Worm (Caenorhabditis elegans) whole organism, L4 larva: ENCODE results near the gene E04D5.4.

Source experiments
- aha-1 ChIP-seq: fragments of 150-350 bp; peaks from one replicate; lab custom pipeline; 2014; ENCODE audit warnings: missing biosample characterization, missing genetic modification characterization
- ama-1 ChIP-seq: fragments of 150-350 bp; optimal IDR thresholded peaks from 2 replicates; lab custom pipeline; 2014; ENCODE audit warnings: inconsistent platforms, mixed read lengths
- ceh-20 ChIP-seq: fragments of 200-800 bp; sonication (Bioruptor generic); IDR thresholded peaks from 2 replicates; pipeline ENCODE4 v1.3.6; 2022; ENCODE audit warnings: missing genetic modification reagents, missing genetic modification characterization, missing compliant biosample characterization
- ceh-62 ChIP-seq: sonication (generic microtip); optimal IDR thresholded peaks from 2 replicates; lab custom pipeline; 2017; ENCODE audit warnings: missing biosample characterization, missing genetic modification characterization
- cey-2 ChIP-seq: sonication (generic microtip); optimal IDR thresholded peaks from 3 replicates; lab custom pipeline; 2017; ENCODE audit warnings: missing genetic modification characterization, mild to moderate bottlenecking, missing compliant biosample characterization, antibody characterized with exemption, borderline replicate concordance; ENCODE audit not compliant: insufficient read depth
- ctbp-1 ChIP-seq: fragments of 200-800 bp; sonication (Bioruptor generic); IDR thresholded peaks from 2 replicates; pipeline ENCODE4 v1.3.6; 2022; ENCODE audit warnings: missing genetic modification reagents, missing genetic modification characterization, missing compliant biosample characterization
- daf-16 ChIP-seq, 3 experiments: sonication (generic microtip); optimal IDR thresholded peaks; 2 replicates each; lab custom pipeline; 2016 to 2017; ENCODE audit warnings: missing genetic modification characterization in 3 of 3, missing genetic modification reagents in 3 of 3, mild to moderate bottlenecking in 2 of 3, missing compliant biosample characterization in 2 of 3, missing biosample characterization in 1 of 3, moderate library complexity in 1 of 3
- dmd-6 ChIP-seq: fragments of 200-800 bp; sonication (Bioruptor generic); IDR thresholded peaks from 2 replicates; pipeline ENCODE4 v1.3.6; 2022; ENCODE audit warnings: missing genetic modification reagents, missing genetic modification characterization, missing compliant biosample characterization
- dmd-8 ChIP-seq: fragments of 200-800 bp; sonication (Bioruptor generic); IDR thresholded peaks from 2 replicates; pipeline ENCODE4 v1.3.6; 2022; ENCODE audit warnings: missing genetic modification characterization, missing compliant biosample characterization
- dmd-9 ChIP-seq: fragments of 200-800 bp; sonication (Bioruptor generic); IDR thresholded peaks from 2 replicates; pipeline ENCODE4 v1.3.6; 2022; ENCODE audit warnings: missing genetic modification reagents, missing genetic modification characterization, missing compliant biosample characterization
- dpl-1 ChIP-seq: fragments of 150-350 bp; optimal IDR thresholded peaks from 2 replicates; lab custom pipeline; 2014; ENCODE audit warnings: missing biosample characterization, missing genetic modification reagents, missing genetic modification characterization
- dve-1 ChIP-seq: sonication (generic microtip); optimal IDR thresholded peaks from 2 replicates; lab custom pipeline; 2017; ENCODE audit warnings: antibody characterized with exemption, mild to moderate bottlenecking, missing genetic modification characterization, missing compliant biosample characterization; ENCODE audit not compliant: insufficient read depth
- egl-43 ChIP-seq: fragments of 200-800 bp; sonication (Bioruptor generic); IDR thresholded peaks from 2 replicates; pipeline ENCODE4 v1.3.6; 2022; ENCODE audit warnings: missing genetic modification reagents, missing genetic modification characterization, missing compliant biosample characterization
- fkh-10 ChIP-seq: fragments of 150-350 bp; optimal IDR thresholded peaks from 2 replicates; lab custom pipeline; 2014; ENCODE audit warnings: missing biosample characterization, missing genetic modification reagents, missing genetic modification characterization
- hlh-11 ChIP-seq: fragments of 200-800 bp; sonication (Bioruptor generic); optimal IDR thresholded peaks from 2 replicates; lab custom pipeline; 2018; ENCODE audit warnings: mild to moderate bottlenecking, missing genetic modification characterization, missing compliant biosample characterization
- hlh-30 ChIP-seq: sonication (generic microtip); optimal IDR thresholded peaks from 2 replicates; lab custom pipeline; 2017; ENCODE audit warnings: antibody characterized with exemption, mild to moderate bottlenecking, missing genetic modification characterization, missing compliant biosample characterization; ENCODE audit not compliant: insufficient read depth
- hmg-1.1 ChIP-seq: fragments of 200-800 bp; sonication (Bioruptor generic); IDR thresholded peaks from 2 replicates; pipeline ENCODE4 v1.3.6; 2022; ENCODE audit warnings: missing genetic modification reagents, missing genetic modification characterization, missing compliant biosample characterization
- lin-13 ChIP-seq: fragments of 150-350 bp; optimal IDR thresholded peaks from 2 replicates; lab custom pipeline; 2014; ENCODE audit warnings: missing biosample characterization, missing genetic modification reagents, missing genetic modification characterization
- lin-38 ChIP-seq: fragments of 200-800 bp; sonication (Bioruptor generic); IDR thresholded peaks from 2 replicates; pipeline ENCODE4 v1.3.6; 2022; ENCODE audit warnings: missing genetic modification reagents, missing genetic modification characterization, missing compliant biosample characterization
- lin-39 ChIP-seq: fragments of 150-350 bp; optimal IDR thresholded peaks from 2 replicates; lab custom pipeline; 2014; ENCODE audit warnings: missing biosample characterization, missing genetic modification reagents, missing genetic modification characterization
- lsy-2 ChIP-seq, 2 experiments: fragments of 150-350 bp in 1 of 2; sonication (generic microtip) in 1 of 2; optimal IDR thresholded peaks; 2 replicates each; lab custom pipeline; 2014 to 2017; ENCODE audit warnings: missing biosample characterization in 2 of 2, missing genetic modification characterization in 2 of 2
- madf-9 ChIP-seq: fragments of 200-800 bp; sonication (Bioruptor generic); conservative IDR thresholded peaks from 2 replicates; pipeline ENCODE4 v1.3.6; 2022; ENCODE audit warnings: missing genetic modification reagents, missing genetic modification characterization, missing compliant biosample characterization
- mdl-1 ChIP-seq, 2 experiments: fragments of 150-350 bp in 1 of 2; sonication (generic microtip) in 1 of 2; optimal IDR thresholded peaks; 2 replicates each; lab custom pipeline; 2014 to 2017; ENCODE audit warnings: missing biosample characterization in 2 of 2, missing genetic modification characterization in 2 of 2
- mdt-29 ChIP-seq: fragments of 200-800 bp; sonication (Bioruptor generic); IDR thresholded peaks from 2 replicates; pipeline ENCODE4 v1.3.6; 2022; ENCODE audit warnings: missing genetic modification reagents, missing genetic modification characterization, missing compliant biosample characterization
- mep-1 ChIP-seq: fragments of 150-350 bp; sonication (generic microtip); optimal IDR thresholded peaks from 3 replicates; lab custom pipeline; 2014; ENCODE audit warnings: missing biosample characterization, missing genetic modification characterization
- mes-2 ChIP-seq: sonication (generic microtip); optimal IDR thresholded peaks from 2 replicates; lab custom pipeline; 2016; ENCODE audit warnings: missing genotype, mild to moderate bottlenecking, missing genetic modification characterization, missing compliant biosample characterization; ENCODE audit not compliant: poor library complexity, severe bottlenecking
- mxl-2 ChIP-seq: fragments of 200-800 bp; sonication (Bioruptor generic); conservative IDR thresholded peaks from 2 replicates; pipeline ENCODE4 v1.3.6; 2022; ENCODE audit warnings: missing genetic modification reagents, missing genetic modification characterization, missing compliant biosample characterization
- mxl-3 ChIP-seq: fragments of 200-800 bp; sonication (Bioruptor generic); optimal IDR thresholded peaks from 2 replicates; lab custom pipeline; 2018; ENCODE audit warnings: mild to moderate bottlenecking, missing genetic modification characterization, missing compliant biosample characterization
- nhr-10 ChIP-seq: fragments of 150-350 bp; optimal IDR thresholded peaks from 2 replicates; lab custom pipeline; 2014; ENCODE audit warnings: missing biosample characterization, missing genetic modification characterization
- nhr-102 ChIP-seq: sonication (generic microtip); optimal IDR thresholded peaks from 2 replicates; lab custom pipeline; 2016; ENCODE audit warnings: mild to moderate bottlenecking, missing genetic modification characterization, moderate library complexity, missing compliant biosample characterization
- nhr-11 ChIP-seq: fragments of 150-350 bp; optimal IDR thresholded peaks from 2 replicates; lab custom pipeline; 2014; ENCODE audit warnings: missing biosample characterization, missing genetic modification characterization
- nhr-25 ChIP-seq: sonication (generic microtip); optimal IDR thresholded peaks from 2 replicates; lab custom pipeline; 2017; ENCODE audit warnings: missing genetic modification characterization, mild to moderate bottlenecking, missing compliant biosample characterization, antibody characterized with exemption, moderate library complexity, borderline replicate concordance; ENCODE audit not compliant: insufficient read depth
- nhr-28 ChIP-seq: fragments of 150-350 bp; optimal IDR thresholded peaks from 2 replicates; lab custom pipeline; 2014; ENCODE audit warnings: missing biosample characterization, missing genetic modification characterization
- nhr-42 ChIP-seq: fragments of 200-800 bp; sonication (Bioruptor generic); IDR thresholded peaks from 2 replicates; pipeline ENCODE4 v1.3.6; 2022; ENCODE audit warnings: missing genetic modification characterization, missing compliant biosample characterization
- nhr-6 ChIP-seq: fragments of 150-350 bp; optimal IDR thresholded peaks from 2 replicates; lab custom pipeline; 2014; ENCODE audit warnings: missing biosample characterization, missing genetic modification characterization
- nhr-76 ChIP-seq: fragments of 150-350 bp; optimal IDR thresholded peaks from 2 replicates; lab custom pipeline; 2014; ENCODE audit warnings: missing biosample characterization, missing genetic modification characterization
- nhr-77 ChIP-seq: fragments of 150-350 bp; optimal IDR thresholded peaks from 2 replicates; lab custom pipeline; 2014; ENCODE audit warnings: missing biosample characterization, missing genetic modification characterization
- pha-4 ChIP-seq, 2 experiments: fragments of 150-350 bp in 1 of 2; fragments of 200-800 bp in 1 of 2; sonication (Bioruptor generic) in 1 of 2; IDR thresholded peaks in 1 of 2; optimal IDR thresholded peaks in 1 of 2; 2 replicates each; pipeline versions ENCODE4 v1.3.6 to Lab custom; 2014 to 2022; ENCODE audit warnings: missing genetic modification characterization in 2 of 2, missing genetic modification reagents in 2 of 2, missing biosample characterization in 1 of 2, missing compliant biosample characterization in 1 of 2
- php-3 ChIP-seq: fragments of 200-800 bp; sonication (Bioruptor generic); IDR thresholded peaks from 2 replicates; pipeline ENCODE4 v1.3.6; 2022; ENCODE audit warnings: missing genetic modification reagents, missing genetic modification characterization, missing compliant biosample characterization
- sdz-12 ChIP-seq: fragments of 200-800 bp; sonication (Bioruptor generic); optimal IDR thresholded peaks from 2 replicates; lab custom pipeline; 2018; ENCODE audit warnings: mild to moderate bottlenecking, missing genetic modification characterization, missing compliant biosample characterization
- set-16 ChIP-seq: fragments of 200-800 bp; sonication (Bioruptor generic); IDR thresholded peaks from 2 replicates; pipeline ENCODE4 v1.3.6; 2022; ENCODE audit warnings: missing genetic modification reagents, missing genetic modification characterization, missing compliant biosample characterization
- spr-1 ChIP-seq: sonication (generic microtip); optimal IDR thresholded peaks from 2 replicates; lab custom pipeline; 2016; ENCODE audit warnings: mild to moderate bottlenecking, missing genetic modification characterization, missing compliant biosample characterization
- unc-39 ChIP-seq: sonication (generic microtip); optimal IDR thresholded peaks from 2 replicates; lab custom pipeline; 2017; ENCODE audit warnings: missing biosample characterization, missing genetic modification characterization
- unc-62 ChIP-seq, 3 experiments: fragments of 150-350 bp in 1 of 3; sonication (generic microtip); optimal IDR thresholded peaks in 2 of 3; peaks in 1 of 3; 1 replicate in 1 of 3; 2 replicates in 2 of 3; lab custom pipeline; 2014 to 2017; ENCODE audit warnings: missing biosample characterization in 3 of 3, missing genetic modification characterization in 3 of 3, missing genetic modification reagents in 3 of 3, missing genotype in 1 of 3
- vab-7 ChIP-seq: fragments of 200-800 bp; sonication (Bioruptor generic); IDR thresholded peaks from 2 replicates; pipeline ENCODE4 v1.3.6; 2022; ENCODE audit warnings: missing genetic modification reagents, missing genetic modification characterization, missing compliant biosample characterization
- ztf-11 ChIP-seq: fragments of 150-350 bp; optimal IDR thresholded peaks from 2 replicates; lab custom pipeline; 2014; ENCODE audit warnings: missing biosample characterization, missing genetic modification characterization

E04D5.4 gene

DNA sequence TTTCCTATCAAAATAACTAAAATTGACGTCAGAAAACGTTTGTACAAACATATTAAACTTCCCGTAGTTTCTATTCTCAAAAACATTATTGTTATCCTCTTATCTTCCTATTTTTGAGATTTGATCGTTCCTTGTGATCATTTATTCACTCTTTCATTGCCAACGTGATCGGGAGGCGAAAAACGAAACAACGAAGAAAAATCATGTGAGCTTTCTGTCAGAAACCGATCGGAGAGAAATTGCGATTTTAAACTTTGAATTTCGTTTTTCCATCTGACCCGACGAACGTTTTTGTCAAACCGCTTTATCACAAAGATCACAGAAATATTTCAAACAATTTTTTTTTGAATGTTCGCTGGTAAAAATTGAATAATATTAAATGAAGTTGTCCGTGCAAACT, 6.2 kb downstream of the E04D5.4 start:
- TF ChIP-seq nhr-28: peak; percentile 85
- TF ChIP-seq nhr-6: no peak
- peak; percentile 71 for TF ChIP-seq dmd-6 (GFP tag; lab: Robert Waterston, UW)
- TF ChIP-seq hlh-11 (tag; lab: Kevin White, UChicago): peak; percentile 86
- no peak for TF ChIP-seq pha-4 (GFP tag; IDR thresholded peaks at IDR 0.05; lab: Robert Waterston, UW)
- no peak for TF ChIP-seq pha-4 (tag; optimal IDR thresholded peaks at IDR 0.05; lab: Kevin White, UChicago)
- TF ChIP-seq set-16 (GFP tag; lab: Robert Waterston, UW): no peak
- TF ChIP-seq daf-16 (GFP tag; optimal IDR thresholded peaks at IDR 0.05; lab: Kevin White, UChicago): peak in 1 of 2 experiments; percentile 55
- TF ChIP-seq daf-16 (tag; optimal IDR thresholded peaks at IDR 0.05; lab: Kevin White, UChicago): peak; percentile 21
- no peak for TF ChIP-seq spr-1 (tag; lab: Kevin White, UChicago)
- TF ChIP-seq lsy-2 (tag; optimal IDR thresholded peaks at IDR 0.05; lab: Kevin White, UChicago): peak in 1 of 2 experiments; percentile 29
- no peak for TF ChIP-seq nhr-25 (tag; lab: Kevin White, UChicago)
- no peak for TF ChIP-seq lin-13 (GFP tag; lab: Kevin White, UChicago)
- peak in 1 of 2 experiments; percentile 97 for TF ChIP-seq unc-62 (GFP tag; optimal IDR thresholded peaks at IDR 0.05 in 1 of 2; lab: Kevin White, UChicago)
- no peak for TF ChIP-seq unc-62 (tag; optimal IDR thresholded peaks at IDR 0.05; lab: Kevin White, UChicago)
- TF ChIP-seq mdt-29 (GFP tag; lab: Robert Waterston, UW): peak; percentile 77
- TF ChIP-seq hlh-30: peak; percentile 90
- TF ChIP-seq dmd-8: no peak
- peak; percentile 79 for TF ChIP-seq nhr-77
- TF ChIP-seq mxl-3 (GFP tag; lab: Kevin White, UChicago): peak; percentile 21
- no peak for TF ChIP-seq nhr-42 (GFP tag; lab: Robert Waterston, UW)
- TF ChIP-seq cey-2: no peak
- TF ChIP-seq dmd-9 (GFP tag; lab: Robert Waterston, UW): no peak
- TF ChIP-seq nhr-11 (tag; lab: Kevin White, UChicago): peak; percentile 78
- TF ChIP-seq dve-1: peak; percentile 80
- TF ChIP-seq ama-1 (lab: Kevin White, UChicago): peak; percentile 69
- TF ChIP-seq dpl-1 (GFP tag; lab: Kevin White, UChicago): no peak
- no peak for TF ChIP-seq lin-38 (GFP tag; lab: Robert Waterston, UW)
- peak; percentile 54; the same call in 1 of the 2 replicates for TF ChIP-seq php-3 (GFP tag; lab: Robert Waterston, UW)
- TF ChIP-seq mdl-1 (tag; optimal IDR thresholded peaks at IDR 0.05; lab: Kevin White, UChicago): peak in 1 of 2 experiments; percentile 47
- no peak for TF ChIP-seq fkh-10 (GFP tag; lab: Kevin White, UChicago)
- no peak for TF ChIP-seq lin-39 (tag; lab: Kevin White, UChicago)

DNA sequence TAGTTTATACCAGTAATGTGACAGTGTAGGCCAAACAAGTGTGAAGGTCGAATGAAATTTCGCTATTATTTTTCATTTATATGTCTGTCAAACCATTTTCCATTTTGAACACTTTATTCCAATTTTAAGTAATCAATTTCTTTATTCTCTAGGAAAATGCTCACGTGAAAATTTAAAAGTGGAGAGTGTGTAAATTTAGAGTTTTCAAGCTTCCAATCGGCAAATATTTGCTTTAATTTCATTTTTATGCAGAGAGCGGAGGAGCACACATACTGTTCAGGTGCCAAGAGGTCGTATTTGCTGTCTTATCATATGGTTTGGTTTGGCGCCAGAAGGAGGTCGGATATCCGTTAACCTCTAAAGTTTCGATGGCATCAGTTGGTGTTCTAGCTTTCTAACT, 6.7 kb downstream of the E04D5.4 start:
- no peak for TF ChIP-seq mes-2 (tag; lab: Kevin White, UChicago)
- TF ChIP-seq dmd-8: no peak
- no peak for TF ChIP-seq ztf-11
- TF ChIP-seq hmg-1.1 (GFP tag; lab: Robert Waterston, UW): no peak
- 0 out of 2 replicates have a peak, but pooled peaks have one; percentile 19 for TF ChIP-seq ceh-20 (GFP tag; lab: Robert Waterston, UW)
- no peak for TF ChIP-seq madf-9 (GFP tag; lab: Robert Waterston, UW)
- TF ChIP-seq unc-39 (tag; lab: Kevin White, UChicago): no peak
- TF ChIP-seq mxl-2: no peak
- TF ChIP-seq mdl-1 (tag; optimal IDR thresholded peaks at IDR 0.05; lab: Kevin White, UChicago): no peak
- no peak for TF ChIP-seq mdt-29 (GFP tag; lab: Robert Waterston, UW)
- TF ChIP-seq vab-7 (GFP tag; lab: Robert Waterston, UW): no peak
- TF ChIP-seq pha-4 (GFP tag; IDR thresholded peaks at IDR 0.05; lab: Robert Waterston, UW): no peak
- TF ChIP-seq pha-4 (tag; optimal IDR thresholded peaks at IDR 0.05; lab: Kevin White, UChicago): no peak
- no peak for TF ChIP-seq nhr-25 (tag; lab: Kevin White, UChicago)
- TF ChIP-seq spr-1 (tag; lab: Kevin White, UChicago): no peak
- no peak for TF ChIP-seq nhr-10 (tag; lab: Kevin White, UChicago)
- no peak for TF ChIP-seq lin-39 (tag; lab: Kevin White, UChicago)
- TF ChIP-seq unc-62 (GFP tag; optimal IDR thresholded peaks at IDR 0.05 in 1 of 2; lab: Kevin White, UChicago): no peak
- no peak for TF ChIP-seq unc-62 (tag; optimal IDR thresholded peaks at IDR 0.05; lab: Kevin White, UChicago)
- no peak for TF ChIP-seq nhr-102
- peak; percentile 74 for TF ChIP-seq aha-1 (tag; lab: Kevin White, UChicago)
- no peak for TF ChIP-seq ctbp-1
- no peak for TF ChIP-seq set-16 (GFP tag; lab: Robert Waterston, UW)
- no peak for TF ChIP-seq nhr-76 (tag; lab: Kevin White, UChicago)
- peak; percentile 44 for TF ChIP-seq sdz-12 (GFP tag; lab: Kevin White, UChicago)
- TF ChIP-seq egl-43 (GFP tag; lab: Robert Waterston, UW): 0 out of 2 replicates have a peak, but pooled peaks have one; percentile 14
- no peak for TF ChIP-seq ceh-62 (tag; lab: Kevin White, UChicago)
- TF ChIP-seq nhr-11 (tag; lab: Kevin White, UChicago): peak; percentile 33
- TF ChIP-seq mep-1: no peak
